ENCODE assay signal across 1 worm cellular context in genomic region chrII:11635745-11636161, ce11.
TF ChIP-seq lines count a peak whose summit lies in the region.

No protein-coding gene starts in this region.

TF ChIP-seq in whole organism, L1 larva, 84 proteins besides CTCF, POLR2A, EP300 and RAD21 (continued from another document):
- TF ChIP-seq mep-1 (tag; optimal IDR thresholded peaks at IDR 0.05; lab: Kevin White, UChicago), result peak; percentile 86
- peak; percentile 90 for TF ChIP-seq rnt-1 (tag; optimal IDR thresholded peaks at IDR 0.05; lab: Kevin White, UChicago)
- TF ChIP-seq elt-2 (tag; optimal IDR thresholded peaks at IDR 0.05; lab: Kevin White, UChicago), result no peak
- TF ChIP-seq nhr-77 (tag; optimal IDR thresholded peaks at IDR 0.05; lab: Kevin White, UChicago), result peak; percentile 94
- TF ChIP-seq zag-1 (tag; optimal IDR thresholded peaks at IDR 0.05; lab: Kevin White, UChicago), result no peak
- peak; percentile 97 for TF ChIP-seq lin-14 (GFP tag; optimal IDR thresholded peaks at IDR 0.05; lab: Kevin White, UChicago)
- TF ChIP-seq efl-3 (GFP tag; optimal IDR thresholded peaks at IDR 0.05; lab: Kevin White, UChicago), result no peak
- peak; percentile 9 for TF ChIP-seq fkh-4 (tag; optimal IDR thresholded peaks at IDR 0.05; lab: Kevin White, UChicago; ENCODE audit: borderline replicate concordance)
- peak; percentile 66 for TF ChIP-seq ceh-63 (GFP tag; optimal IDR thresholded peaks at IDR 0.05; lab: Kevin White, UChicago)
- peak; percentile 65 to 71 for TF ChIP-seq lin-35 (GFP tag; optimal IDR thresholded peaks at IDR 0.05; lab: Kevin White, UChicago)
- TF ChIP-seq grh-1 (GFP tag; IDR thresholded peaks at IDR 0.05; lab: Robert Waterston, UW), result peak; percentile 87
- TF ChIP-seq skn-1 (tag; optimal IDR thresholded peaks at IDR 0.05; lab: Kevin White, UChicago), result peak; percentile 63
- TF ChIP-seq mef-2 (tag; optimal IDR thresholded peaks at IDR 0.05; lab: Kevin White, UChicago), result no peak
- TF ChIP-seq fos-1 (tag; optimal IDR thresholded peaks at IDR 0.05; lab: Kevin White, UChicago), result peak; percentile 97
- no peak for TF ChIP-seq unc-98 (GFP tag; IDR thresholded peaks at IDR 0.05; lab: Robert Waterston, UW)
- no peak for TF ChIP-seq unc-62 (GFP tag; optimal IDR thresholded peaks at IDR 0.05; lab: Kevin White, UChicago)
- peak; percentile 66 to 78 (median 78) for TF ChIP-seq ceh-82 (tag; optimal IDR thresholded peaks at IDR 0.05; lab: Kevin White, UChicago)
- TF ChIP-seq dsc-1 (tag; optimal IDR thresholded peaks at IDR 0.05; lab: Kevin White, UChicago), result peak; percentile 88
- TF ChIP-seq hpl-2 (GFP tag; optimal IDR thresholded peaks at IDR 0.05; lab: Kevin White, UChicago), result no peak
- peak; percentile 88 for TF ChIP-seq xbp-1 (tag; optimal IDR thresholded peaks at IDR 0.05; lab: Kevin White, UChicago)
- TF ChIP-seq C04F5.9 (tag; optimal IDR thresholded peaks at IDR 0.05; lab: Kevin White, UChicago), result peak; percentile 57
- peak; percentile 100 for TF ChIP-seq nhr-85 (tag; lab: Kevin White, UChicago)
- no peak for TF ChIP-seq zip-4 (GFP tag; optimal IDR thresholded peaks at IDR 0.05; lab: Kevin White, UChicago)
- peak; percentile 1 for TF ChIP-seq vab-15 (tag; optimal IDR thresholded peaks at IDR 0.05; lab: Kevin White, UChicago)
